Worm (Caenorhabditis elegans) whole organism, L3 larva: ENCODE measurements around the gene nep-23.

Experiments
- elt-2 ChIP-seq: sonication (generic microtip); optimal IDR thresholded peaks from 2 replicates; lab custom pipeline; 2016; ENCODE audit warnings: missing genetic modification reagents, mild to moderate bottlenecking, missing genetic modification characterization, missing compliant biosample characterization
- elt-3 ChIP-seq, 3 experiments: fragments of 150-350 bp in 1 of 3; sonication (generic microtip) in 2 of 3; optimal IDR thresholded peaks; 2 replicates in 2 of 3; 4 replicates in 1 of 3; lab custom pipeline; 2014 to 2017; ENCODE audit warnings: missing biosample characterization in 3 of 3, missing genetic modification characterization in 3 of 3
- fkh-10 ChIP-seq: sonication (generic microtip); optimal IDR thresholded peaks from 2 replicates; lab custom pipeline; 2017; ENCODE audit warnings: missing biosample characterization, missing genetic modification reagents, missing genetic modification characterization
- lsy-12 ChIP-seq: sonication (generic microtip); optimal IDR thresholded peaks from 2 replicates; lab custom pipeline; 2016; ENCODE audit warnings: mild to moderate bottlenecking, missing genetic modification characterization, missing compliant biosample characterization
- mdl-1 ChIP-seq: fragments of 150-350 bp; optimal IDR thresholded peaks from 2 replicates; lab custom pipeline; 2014; ENCODE audit warnings: missing biosample characterization, missing genetic modification characterization
- nfya-1 ChIP-seq: sonication (generic microtip); optimal IDR thresholded peaks from 2 replicates; lab custom pipeline; 2017; ENCODE audit warnings: missing genetic modification characterization, mild to moderate bottlenecking, missing compliant biosample characterization, antibody characterized with exemption, moderate library complexity; ENCODE audit not compliant: insufficient read depth
- nhr-11 ChIP-seq: fragments of 150-350 bp; optimal IDR thresholded peaks from 2 replicates; lab custom pipeline; 2014; ENCODE audit warnings: missing biosample characterization, missing genetic modification characterization
- nhr-23 ChIP-seq: fragments of 150-350 bp; optimal IDR thresholded peaks from 2 replicates; lab custom pipeline; 2014; ENCODE audit warnings: missing biosample characterization, missing genetic modification reagents, missing genetic modification characterization
- tbx-2 ChIP-seq: sonication (generic microtip); optimal IDR thresholded peaks from 2 replicates; lab custom pipeline; 2016; ENCODE audit warnings: mild to moderate bottlenecking, missing genetic modification characterization, missing compliant biosample characterization
- unc-62 ChIP-seq: fragments of 150-350 bp; sonication (generic microtip); optimal IDR thresholded peaks from 4 replicates; lab custom pipeline; 2014; ENCODE audit warnings: missing biosample characterization, missing genetic modification reagents, missing genetic modification characterization
- zag-1 ChIP-seq: fragments of 150-350 bp; optimal IDR thresholded peaks from 2 replicates; lab custom pipeline; 2014; ENCODE audit warnings: missing biosample characterization, missing genetic modification characterization
- ztf-11 ChIP-seq: fragments of 150-350 bp; optimal IDR thresholded peaks from 2 replicates; lab custom pipeline; 2014; ENCODE audit warnings: missing biosample characterization, missing genetic modification characterization

- TF ChIP-seq fkh-10 (GFP tag; lab: Kevin White, UChicago) (no peak), elt-2 (tag; lab: Kevin White, UChicago) (no peak), tbx-2 (tag; lab: Kevin White, UChicago) (no peak), ztf-11 (tag; lab: Kevin White, UChicago) (no peak), nfya-1 (tag; lab: Kevin White, UChicago) (no peak), lsy-12 (tag; lab: Kevin White, UChicago) (no peak), nhr-11 (no peak), mdl-1 (tag; lab: Kevin White, UChicago) (no peak), unc-62 (no peak), zag-1 (tag; lab: Kevin White, UChicago) (no peak), nhr-23 (no peak), elt-3 (tag; optimal IDR thresholded peaks at IDR 0.05; lab: Kevin White, UChicago) (no peak)
These were observed 847 bp upstream of the nep-23 start, which contains the start of the genes Y116A8C.470 and Y116A8C.463 for ce11 chrIV:16919212-16919775.
